Fruit fly (Drosophila melanogaster) whole organism, embryonic: ENCODE data around the gene CG33235.

Experiments used
- Atf3 ChIP-seq: fragments of 200-800 bp; sonication (Bioruptor generic); optimal IDR thresholded peaks from 3 replicates; lab custom pipeline; 2016; ENCODE audit warnings: missing biosample characterization, missing genetic modification characterization
- CG1024 ChIP-seq: fragments of 200-800 bp; sonication (Bioruptor generic); IDR thresholded peaks from 2 replicates; pipeline ENCODE4 v1.3.6; 2022; ENCODE audit warnings: missing biosample characterization, missing genetic modification characterization
- CG2199 ChIP-seq: fragments of 200-800 bp; sonication (Bioruptor generic); IDR thresholded peaks from 3 replicates; pipeline ENCODE4 v1.3.6; 2022; ENCODE audit warnings: missing biosample characterization, missing genetic modification characterization
- CG6654 ChIP-seq: fragments of 200-800 bp; sonication (Bioruptor generic); optimal IDR thresholded peaks from 2 replicates; lab custom pipeline; 2017; ENCODE audit warnings: missing biosample characterization, mild to moderate bottlenecking, missing genetic modification characterization
- Hey ChIP-seq: fragments of 200-800 bp; sonication (Bioruptor generic); optimal IDR thresholded peaks from 3 replicates; lab custom pipeline; 2018; ENCODE audit warnings: missing biosample characterization, mild to moderate bottlenecking, missing genetic modification characterization
- Neu2 ChIP-seq: fragments of 200-800 bp; sonication (Bioruptor generic); optimal IDR thresholded peaks from 3 replicates; lab custom pipeline; 2016; ENCODE audit warnings: missing biosample characterization, missing genetic modification characterization, borderline replicate concordance
- cg ChIP-seq: fragments of 200-800 bp; sonication (Bioruptor generic); optimal IDR thresholded peaks from 3 replicates; lab custom pipeline; 2019; ENCODE audit warnings: missing biosample characterization, mild to moderate bottlenecking, missing genetic modification characterization, moderate library complexity
- da ChIP-seq: fragments of 200-800 bp; sonication (Bioruptor generic); optimal IDR thresholded peaks from 2 replicates; lab custom pipeline; 2016; ENCODE audit warnings: missing biosample characterization, missing genetic modification characterization
- insv ChIP-seq, 2 experiments: fragments of 200-800 bp; sonication (Bioruptor generic); optimal IDR thresholded peaks; 3 replicates each; lab custom pipeline; 2016 to 2018; ENCODE audit warnings: missing biosample characterization in 2 of 2, missing genetic modification characterization in 2 of 2
- pho ChIP-seq: fragments of 200-800 bp; sonication (Bioruptor generic); optimal IDR thresholded peaks from 2 replicates; lab custom pipeline; 2016; ENCODE audit warnings: missing biosample characterization, missing genetic modification characterization
- seq ChIP-seq: fragments of 200-800 bp; sonication (Bioruptor generic); IDR thresholded peaks from 2 replicates; pipeline ENCODE4 v1.3.6; 2022; ENCODE audit warnings: missing biosample characterization, missing genetic modification characterization

DNA sequence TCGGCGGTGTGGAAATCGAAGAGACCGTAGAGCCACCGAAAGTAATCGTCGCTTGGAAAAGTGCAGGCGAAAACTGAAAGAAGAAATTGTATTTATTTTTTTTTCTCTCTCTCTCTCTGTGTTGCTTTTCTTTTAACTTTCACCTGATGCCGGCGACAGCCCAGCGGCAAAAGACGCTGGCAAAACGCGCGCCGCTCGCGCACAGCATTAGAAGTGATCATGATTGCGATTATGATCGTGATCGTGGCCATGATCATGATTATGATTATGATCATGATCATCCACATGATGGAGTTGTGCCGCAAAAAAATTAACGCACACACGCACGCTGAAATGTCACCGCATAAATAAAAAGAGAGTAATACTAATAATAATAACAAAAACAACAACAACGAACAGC is 19.9 kb upstream of the CG33235 start:
- TF ChIP-seq CG6654 (GFP tag; lab: Kevin White, UChicago) (no peak), CG1024 (GFP tag; lab: Robert Waterston, UW) (no peak), Hey (tag; lab: Kevin White, UChicago) (no peak), pho (GFP tag; lab: Kevin White, UChicago) (no peak), Atf3 (no peak), da (GFP tag; lab: Kevin White, UChicago) (no peak), seq (no peak), cg (no peak), Neu2 (no peak), insv (GFP tag; optimal IDR thresholded peaks at IDR 0.05; lab: Kevin White, UChicago) (no peak), CG2199 (no peak)
